Fruit fly (Drosophila melanogaster) whole organism, embryonic: ENCODE results near the gene wtrw.
A peak's percentile ranks its signal among the peaks of the same experiment; 100 is the strongest.

Source experiments
- ATbp ChIP-seq: fragments of 200-800 bp; sonication (Bioruptor generic); optimal IDR thresholded peaks from 2 replicates; lab custom pipeline; 2017; ENCODE audit warnings: missing biosample characterization, mild to moderate bottlenecking, missing genetic modification characterization, missing genetic modification reagents
- Antp ChIP-seq: fragments of 200-800 bp; sonication (Bioruptor generic); optimal IDR thresholded peaks from 3 replicates; lab custom pipeline; 2016; ENCODE audit warnings: missing biosample characterization, missing genetic modification characterization
- Atf3 ChIP-seq: fragments of 200-800 bp; sonication (Bioruptor generic); optimal IDR thresholded peaks from 3 replicates; lab custom pipeline; 2016; ENCODE audit warnings: missing biosample characterization, missing genetic modification characterization
- CG10274 ChIP-seq: fragments of 200-800 bp; sonication (Bioruptor generic); optimal IDR thresholded peaks from 3 replicates; lab custom pipeline; 2017; ENCODE audit warnings: missing biosample characterization, mild to moderate bottlenecking, missing genetic modification characterization
- CG12391 ChIP-seq: fragments of 200-800 bp; sonication (Bioruptor generic); optimal IDR thresholded peaks from 3 replicates; lab custom pipeline; 2018; ENCODE audit warnings: missing biosample characterization, mild to moderate bottlenecking, missing genetic modification characterization, moderate library complexity
- CG13123 ChIP-seq: fragments of 200-800 bp; sonication (Bioruptor generic); optimal IDR thresholded peaks from 2 replicates; lab custom pipeline; 2016; ENCODE audit warnings: missing biosample characterization, missing genetic modification characterization
- CG13894 ChIP-seq: fragments of 200-800 bp; sonication (Bioruptor generic); optimal IDR thresholded peaks from 3 replicates; lab custom pipeline; 2018; ENCODE audit warnings: missing biosample characterization, mild to moderate bottlenecking, missing genetic modification characterization, moderate library complexity
- CG14050 ChIP-seq: fragments of 200-800 bp; sonication (Bioruptor generic); IDR thresholded peaks from 3 replicates; pipeline ENCODE4 v1.3.6; 2022; ENCODE audit warnings: missing biosample characterization, missing genetic modification characterization
- CG17385 ChIP-seq: fragments of 200-800 bp; sonication (Bioruptor generic); optimal IDR thresholded peaks from 3 replicates; lab custom pipeline; 2018; ENCODE audit warnings: missing biosample characterization, mild to moderate bottlenecking, missing genetic modification characterization
- CG18619 ChIP-seq: fragments of 200-800 bp; sonication (Bioruptor generic); optimal IDR thresholded peaks from 3 replicates; lab custom pipeline; 2017; ENCODE audit warnings: missing biosample characterization, mild to moderate bottlenecking, missing genetic modification characterization
- CG2116 ChIP-seq: fragments of 200-800 bp; sonication (Bioruptor generic); optimal IDR thresholded peaks from 3 replicates; lab custom pipeline; 2018; ENCODE audit warnings: missing biosample characterization, mild to moderate bottlenecking, missing genetic modification characterization
- CG31441 ChIP-seq: fragments of 200-800 bp; sonication (Bioruptor generic); IDR thresholded peaks from 2 replicates; pipeline ENCODE4 v1.3.6; 2022; ENCODE audit warnings: missing biosample characterization, missing genetic modification characterization
- CG3163 ChIP-seq: fragments of 200-800 bp; sonication (Bioruptor generic); optimal IDR thresholded peaks from 3 replicates; lab custom pipeline; 2016; ENCODE audit warnings: missing biosample characterization, missing genetic modification characterization
- CG34224 ChIP-seq: fragments of 200-800 bp; sonication (Bioruptor generic); IDR thresholded peaks from 3 replicates; pipeline ENCODE4 v1.3.6; 2022; ENCODE audit warnings: missing biosample characterization, missing genetic modification characterization; ENCODE audit not compliant: partially characterized antibody
- CG5245 ChIP-seq: fragments of 200-800 bp; sonication (Bioruptor generic); optimal IDR thresholded peaks from 3 replicates; lab custom pipeline; 2016; ENCODE audit warnings: missing biosample characterization, missing genetic modification characterization
- CHES-1-like ChIP-seq: fragments of 200-800 bp; sonication (Bioruptor generic); optimal IDR thresholded peaks from 2 replicates; lab custom pipeline; 2016; ENCODE audit warnings: missing biosample characterization, missing genetic modification characterization
- CoRest ChIP-seq: fragments of 200-800 bp; sonication (Bioruptor generic); optimal IDR thresholded peaks from 3 replicates; lab custom pipeline; 2018; ENCODE audit warnings: missing biosample characterization, mild to moderate bottlenecking, missing genetic modification characterization, moderate library complexity
- D19B ChIP-seq: fragments of 200-800 bp; sonication (Bioruptor generic); optimal IDR thresholded peaks from 2 replicates; lab custom pipeline; 2017; ENCODE audit warnings: missing biosample characterization, mild to moderate bottlenecking, missing genetic modification characterization
- HLH4C ChIP-seq: fragments of 200-800 bp; sonication (Bioruptor generic); IDR thresholded peaks from 3 replicates; pipeline ENCODE4 v1.3.6; 2022; ENCODE audit warnings: missing biosample characterization, missing genetic modification characterization; ENCODE audit not compliant: partially characterized antibody
- HmgZ ChIP-seq: fragments of 200-800 bp; sonication (Bioruptor generic); optimal IDR thresholded peaks from 2 replicates; lab custom pipeline; 2018; ENCODE audit warnings: missing biosample characterization, mild to moderate bottlenecking, missing genetic modification characterization
- Hmr ChIP-seq: fragments of 200-800 bp; sonication (Bioruptor generic); optimal IDR thresholded peaks from 3 replicates; lab custom pipeline; 2017; ENCODE audit warnings: mild to moderate bottlenecking, missing biosample characterization, missing genetic modification reagents, missing genetic modification characterization
- Mrtf ChIP-seq: fragments of 200-800 bp; sonication (Bioruptor generic); IDR thresholded peaks from 3 replicates; pipeline ENCODE4 v1.3.6; 2022; ENCODE audit warnings: missing biosample characterization, missing genetic modification characterization
- NC2β ChIP-seq: fragments of 200-800 bp; sonication (Bioruptor generic); optimal IDR thresholded peaks from 2 replicates; lab custom pipeline; 2016; ENCODE audit warnings: missing biosample characterization, missing genetic modification characterization
- Rfx ChIP-seq: fragments of 200-800 bp; sonication (Bioruptor generic); IDR thresholded peaks from 2 replicates; pipeline ENCODE4 v1.3.6; 2022; ENCODE audit warnings: missing biosample characterization, missing genetic modification characterization
- Scr ChIP-seq: fragments of 200-800 bp; sonication (Bioruptor generic); IDR thresholded peaks from 2 replicates; pipeline ENCODE4 v1.3.6; 2022; ENCODE audit warnings: missing biosample characterization, missing genetic modification characterization; ENCODE audit not compliant: partially characterized antibody
- Sox100B ChIP-seq: fragments of 200-800 bp; sonication (Bioruptor generic); optimal IDR thresholded peaks from 3 replicates; lab custom pipeline; 2018; ENCODE audit warnings: missing biosample characterization, mild to moderate bottlenecking, missing genetic modification characterization
- Spps ChIP-seq: fragments of 200-800 bp; sonication (Bioruptor generic); optimal IDR thresholded peaks from 2 replicates; lab custom pipeline; 2018; ENCODE audit warnings: missing biosample characterization, mild to moderate bottlenecking, missing genetic modification characterization
- Stat92E ChIP-seq, 3 experiments: fragments of >200 bp in 2 of 3; fragments of 200-800 bp in 1 of 3; sonication (Bioruptor generic) in 1 of 3; optimal IDR thresholded peaks; 2 replicates each; lab custom pipeline; 2017 to 2019; ENCODE audit warnings: missing biosample characterization in 3 of 3, missing genetic modification characterization in 3 of 3, mild to moderate bottlenecking in 1 of 3, moderate library complexity in 1 of 3
- Xbp1 ChIP-seq: fragments of 200-800 bp; sonication (Bioruptor generic); optimal IDR thresholded peaks from 3 replicates; lab custom pipeline; 2016; ENCODE audit warnings: missing biosample characterization, mild to moderate bottlenecking, missing genetic modification characterization
- YL-1 ChIP-seq: fragments of 200-800 bp; sonication (Bioruptor generic); optimal IDR thresholded peaks from 3 replicates; lab custom pipeline; 2017; ENCODE audit warnings: missing biosample characterization, mild to moderate bottlenecking, missing genetic modification characterization
- amos ChIP-seq: fragments of 200-800 bp; sonication (Bioruptor generic); IDR thresholded peaks from 2 replicates; pipeline ENCODE4 v1.3.6; 2022; ENCODE audit warnings: missing biosample characterization, missing genetic modification characterization; ENCODE audit not compliant: partially characterized antibody
- chn ChIP-seq: fragments of 200-800 bp; sonication (Bioruptor generic); optimal IDR thresholded peaks from 2 replicates; lab custom pipeline; 2016; ENCODE audit warnings: missing biosample characterization, missing genetic modification characterization
- cwo ChIP-seq: fragments of 200-800 bp; sonication (Bioruptor generic); optimal IDR thresholded peaks from 3 replicates; lab custom pipeline; 2017; ENCODE audit warnings: missing biosample characterization, missing genetic modification characterization, mild to moderate bottlenecking, moderate library complexity, missing genetic modification reagents
- dysf ChIP-seq: fragments of 200-800 bp; sonication (Bioruptor generic); IDR thresholded peaks from 3 replicates; pipeline ENCODE4 v1.3.6; 2022; ENCODE audit warnings: missing biosample characterization, missing genetic modification characterization
- gem ChIP-seq: fragments of 200-800 bp; sonication (Bioruptor generic); optimal IDR thresholded peaks from 2 replicates; lab custom pipeline; 2019; ENCODE audit warnings: missing biosample characterization, mild to moderate bottlenecking, missing genetic modification characterization, moderate library complexity
- gro ChIP-seq: fragments of 200-800 bp; sonication (Bioruptor generic); optimal IDR thresholded peaks from 2 replicates; lab custom pipeline; 2016; ENCODE audit warnings: missing biosample characterization, missing genetic modification characterization
- lab ChIP-seq: fragments of 200-800 bp; sonication (Bioruptor generic); optimal IDR thresholded peaks from 3 replicates; lab custom pipeline; 2017; ENCODE audit warnings: missing biosample characterization, missing genetic modification characterization, mild to moderate bottlenecking, moderate library complexity, missing genetic modification reagents
- maf-S ChIP-seq: fragments of 200-800 bp; sonication (Bioruptor generic); optimal IDR thresholded peaks from 2 replicates; lab custom pipeline; 2016; ENCODE audit warnings: missing biosample characterization, missing genetic modification characterization
- pb ChIP-seq: fragments of 200-800 bp; sonication (Bioruptor generic); optimal IDR thresholded peaks from 3 replicates; lab custom pipeline; 2016; ENCODE audit warnings: missing biosample characterization, missing genetic modification characterization
- sisA ChIP-seq: fragments of 200-800 bp; sonication (Bioruptor generic); IDR thresholded peaks from 2 replicates; pipeline ENCODE4 v1.3.6; 2022; ENCODE audit warnings: missing biosample characterization, missing genetic modification characterization
- slbo ChIP-seq: fragments of 200-800 bp; sonication (Bioruptor generic); IDR thresholded peaks from 2 replicates; pipeline ENCODE4 v1.3.6; 2022; ENCODE audit warnings: missing biosample characterization, missing genetic modification characterization
- so ChIP-seq: fragments of 200-800 bp; sonication (Bioruptor generic); IDR thresholded peaks from 3 replicates; pipeline ENCODE4 v1.3.6; 2022; ENCODE audit warnings: missing biosample characterization, missing genetic modification characterization
- sr ChIP-seq: fragments of 200-800 bp; sonication (Bioruptor generic); IDR thresholded peaks from 3 replicates; pipeline ENCODE4 v1.3.6; 2022; ENCODE audit warnings: missing biosample characterization, missing genetic modification characterization
- stc ChIP-seq: fragments of 200-800 bp; sonication (Bioruptor generic); IDR thresholded peaks from 2 replicates; pipeline ENCODE4 v1.3.6; 2022; ENCODE audit warnings: missing biosample characterization, missing genetic modification characterization
- tup ChIP-seq: fragments of 200-800 bp; sonication (Bioruptor generic); optimal IDR thresholded peaks from 2 replicates; lab custom pipeline; 2016; ENCODE audit warnings: missing biosample characterization, mild to moderate bottlenecking, missing genetic modification characterization, moderate library complexity
- unpg ChIP-seq: fragments of 200-800 bp; sonication (Bioruptor generic); optimal IDR thresholded peaks from 3 replicates; lab custom pipeline; 2018; ENCODE audit warnings: missing biosample characterization, mild to moderate bottlenecking, missing genetic modification characterization, moderate library complexity
- wdn ChIP-seq: fragments of 200-800 bp; sonication (Bioruptor generic); IDR thresholded peaks from 2 replicates; pipeline ENCODE4 v1.3.6; 2022; ENCODE audit warnings: missing biosample characterization, missing genetic modification characterization
- zen2 ChIP-seq: fragments of 200-800 bp; sonication (Bioruptor generic); IDR thresholded peaks from 3 replicates; pipeline ENCODE4 v1.3.6; 2022; ENCODE audit warnings: missing biosample characterization, missing genetic modification characterization; ENCODE audit not compliant: partially characterized antibody
- zf30C ChIP-seq: fragments of 200-800 bp; sonication (Bioruptor generic); optimal IDR thresholded peaks from 3 replicates; lab custom pipeline; 2018; ENCODE audit warnings: missing biosample characterization, mild to moderate bottlenecking, missing genetic modification characterization
- zfh2 ChIP-seq: fragments of 200-800 bp; sonication (Bioruptor generic); optimal IDR thresholded peaks from 2 replicates; lab custom pipeline; 2016; ENCODE audit warnings: missing biosample characterization, missing genetic modification characterization

Gene wtrw

DNA sequence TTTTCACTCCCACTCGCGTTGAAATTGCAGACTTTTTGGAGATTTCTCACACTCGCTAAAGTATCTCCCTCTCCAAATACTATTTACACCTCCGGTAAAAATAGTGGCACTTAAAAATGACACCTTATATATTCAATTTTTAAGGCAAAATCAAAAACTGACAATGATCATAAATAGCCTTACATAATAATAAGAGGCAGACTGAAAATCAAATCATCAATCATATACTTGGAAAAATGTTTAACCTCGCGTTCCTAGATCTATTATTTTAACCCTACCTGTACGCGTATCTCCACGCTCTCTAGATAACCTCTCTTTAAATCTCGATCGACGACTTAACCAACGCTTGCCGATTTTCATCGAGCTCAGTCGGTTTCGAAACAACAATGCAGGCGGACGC lies 4.3 kb downstream of the wtrw start (continued):
- TF ChIP-seq zf30C (GFP tag; lab: Kevin White, UChicago) (no peak), sr (GFP tag; lab: Robert Waterston, UW) (no peak; the same call in 2 of the 3 replicates), Atf3 (GFP tag; lab: Kevin White, UChicago) (no peak), Rfx (peak; percentile 88), wdn (GFP tag; lab: Robert Waterston, UW) (peak; percentile 64; the same call in 1 of the 2 replicates), Sox100B (GFP tag; lab: Kevin White, UChicago) (peak; percentile 46), Spps (no peak), Antp (peak; percentile 48), sisA (GFP tag; lab: Robert Waterston, UW) (peak; percentile 59), CG13894 (tag; lab: Kevin White, UChicago) (no peak), amos (GFP tag; lab: Robert Waterston, UW) (no peak; the same call in 1 of the 2 replicates), CG3163 (no peak), Scr (no peak), slbo (GFP tag; lab: Robert Waterston, UW) (peak; percentile 83), ATbp (no peak), Mrtf (peak; percentile 67; the same call in 2 of the 3 replicates), CoRest (tag; lab: Kevin White, UChicago) (peak; percentile 71), dysf (GFP tag; lab: Robert Waterston, UW) (peak; percentile 88), CG18619 (GFP tag; lab: Kevin White, UChicago) (peak; percentile 61), stc (GFP tag; lab: Robert Waterston, UW) (peak; percentile 81), NC2β (GFP tag; lab: Kevin White, UChicago) (peak; percentile 40), so (GFP tag; lab: Robert Waterston, UW) (peak; percentile 76; the same call in 1 of the 3 replicates), CG2116 (GFP tag; lab: Kevin White, UChicago) (peak; percentile 12), CG14050 (GFP tag; lab: Robert Waterston, UW) (peak; percentile 72), zen2 (GFP tag; lab: Robert Waterston, UW) (no peak), zfh2 (GFP tag; lab: Kevin White, UChicago) (peak; percentile 64), CHES-1-like (GFP tag; lab: Kevin White, UChicago) (no peak), pb (GFP tag; lab: Kevin White, UChicago) (no peak), CG31441 (GFP tag; lab: Robert Waterston, UW) (no peak), HLH4C (GFP tag; lab: Robert Waterston, UW) (no peak), unpg (GFP tag; lab: Kevin White, UChicago) (no peak), Stat92E (GFP tag; optimal IDR thresholded peaks at IDR 0.05; lab: Kevin White, UChicago) (no peak), CG13123 (GFP tag; lab: Kevin White, UChicago) (no peak), YL-1 (GFP tag; lab: Kevin White, UChicago) (no peak), CG17385 (peak; percentile 74), CG34224 (no peak), maf-S (peak; percentile 56), CG5245 (peak; percentile 46), CG10274 (peak; percentile 8), cwo (peak; percentile 77), D19B (GFP tag; lab: Kevin White, UChicago) (peak; percentile 66), lab (GFP tag; lab: Kevin White, UChicago) (peak; percentile 90), tup (GFP tag; lab: Kevin White, UChicago) (no peak), gem (tag; lab: Kevin White, UChicago) (peak; percentile 82), chn (no peak), CG12391 (tag; lab: Kevin White, UChicago) (no peak), HmgZ (peak; percentile 54), Hmr (GFP tag; lab: Kevin White, UChicago) (peak; percentile 85), gro (GFP tag; lab: Kevin White, UChicago) (peak; percentile 83), Xbp1 (GFP tag; lab: Kevin White, UChicago) (peak; percentile 44)
